Fruit fly (Drosophila melanogaster): Measurements from ENCODE around the gene Alp11.
A peak's percentile ranks its signal among the peaks of the same experiment; 100 is the strongest.

Alp11 gene

DNA sequence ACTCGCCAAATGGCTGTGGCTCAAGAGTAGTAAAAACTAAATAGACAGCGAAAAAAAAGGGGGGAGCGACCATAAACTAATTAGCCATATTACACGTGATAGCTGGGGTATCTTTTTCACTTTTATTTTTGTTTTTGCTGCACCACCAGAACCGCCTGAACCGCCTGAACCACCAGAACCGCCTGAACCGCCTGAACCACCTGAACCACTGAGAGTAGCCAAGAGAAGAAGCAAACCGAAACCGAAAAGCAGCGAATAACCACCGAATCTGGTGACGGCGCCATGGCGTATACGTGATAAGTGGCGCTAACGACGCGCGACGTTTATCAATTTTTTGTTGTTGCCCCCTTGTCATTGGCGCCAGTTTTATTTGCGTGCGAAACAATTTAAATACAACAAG is 29.0 kb downstream of the Alp11 start:
- TF ChIP-seq Rel (GFP tag; optimal IDR thresholded peaks at IDR 0.05) (no peak), Rel (tag; optimal IDR thresholded peaks at IDR 0.05) (no peak), foxo (GFP tag; optimal IDR thresholded peaks at IDR 0.05) (no peak), usp (GFP tag; optimal IDR thresholded peaks at IDR 0.05) (no peak), HLH106 (tag; optimal IDR thresholded peaks at IDR 0.05) (no peak), jim (GFP tag; optimal IDR thresholded peaks at IDR 0.05) (no peak), Dif (GFP tag; optimal IDR thresholded peaks at IDR 0.05; ENCODE audit: partially characterized antibody) (no peak), sage (GFP tag; optimal IDR thresholded peaks at IDR 0.05) (no peak), h (GFP tag; optimal IDR thresholded peaks at IDR 0.05) (no peak), CG32264 (GFP tag; optimal IDR thresholded peaks at IDR 0.05) (no peak), fru (GFP tag; optimal IDR thresholded peaks at IDR 0.05) (no peak), dmrt93B (GFP tag; optimal IDR thresholded peaks at IDR 0.05) (no peak), Vsx2 (GFP tag; optimal IDR thresholded peaks at IDR 0.05; ENCODE audit: partially characterized antibody) (no peak), Mio (GFP tag; optimal IDR thresholded peaks at IDR 0.05) (no peak), ey (GFP tag; optimal IDR thresholded peaks at IDR 0.05) (no peak), lola (GFP tag; optimal IDR thresholded peaks at IDR 0.05) (no peak)

dm6 chrX:15617916-15618315 is 30.4 kb downstream of the Alp11 start:
- no peak for TF ChIP-seq GATAd (GFP tag; optimal IDR thresholded peaks at IDR 0.05)
- peak; percentile 60 for TF ChIP-seq rgr (GFP tag; optimal IDR thresholded peaks at IDR 0.05)
- peak in 1 of 2 experiments; percentile 37 for TF ChIP-seq foxo (GFP tag; optimal IDR thresholded peaks at IDR 0.05)
- no peak for TF ChIP-seq usp (GFP tag; optimal IDR thresholded peaks at IDR 0.05)
- no peak for TF ChIP-seq ey (GFP tag; optimal IDR thresholded peaks at IDR 0.05)
- no peak for TF ChIP-seq Myc (optimal IDR thresholded peaks at IDR 0.05)
- TF ChIP-seq psq (GFP tag; optimal IDR thresholded peaks at IDR 0.05): peak; percentile 24
- no peak for TF ChIP-seq woc (GFP tag; optimal IDR thresholded peaks at IDR 0.05)
- TF ChIP-seq Sp1 (GFP tag; optimal IDR thresholded peaks at IDR 0.05): peak; percentile 19
- TF ChIP-seq HLH106 (tag; optimal IDR thresholded peaks at IDR 0.05): peak; percentile 42
- TF ChIP-seq CrebA (GFP tag; optimal IDR thresholded peaks at IDR 0.05; ENCODE audit: borderline replicate concordance): no peak
- no peak for TF ChIP-seq Jra (GFP tag; optimal IDR thresholded peaks at IDR 0.05)
- TF ChIP-seq Hr78 (GFP tag; optimal IDR thresholded peaks at IDR 0.05): no peak
- peak; percentile 25 for TF ChIP-seq h (GFP tag; optimal IDR thresholded peaks at IDR 0.05)
- TF ChIP-seq sage (GFP tag; optimal IDR thresholded peaks at IDR 0.05): no peak
- TF ChIP-seq Hnf4 (GFP tag; optimal IDR thresholded peaks at IDR 0.05): peak; percentile 9
- peak; percentile 14 for TF ChIP-seq OdsH (GFP tag; optimal IDR thresholded peaks at IDR 0.05)

DNA sequence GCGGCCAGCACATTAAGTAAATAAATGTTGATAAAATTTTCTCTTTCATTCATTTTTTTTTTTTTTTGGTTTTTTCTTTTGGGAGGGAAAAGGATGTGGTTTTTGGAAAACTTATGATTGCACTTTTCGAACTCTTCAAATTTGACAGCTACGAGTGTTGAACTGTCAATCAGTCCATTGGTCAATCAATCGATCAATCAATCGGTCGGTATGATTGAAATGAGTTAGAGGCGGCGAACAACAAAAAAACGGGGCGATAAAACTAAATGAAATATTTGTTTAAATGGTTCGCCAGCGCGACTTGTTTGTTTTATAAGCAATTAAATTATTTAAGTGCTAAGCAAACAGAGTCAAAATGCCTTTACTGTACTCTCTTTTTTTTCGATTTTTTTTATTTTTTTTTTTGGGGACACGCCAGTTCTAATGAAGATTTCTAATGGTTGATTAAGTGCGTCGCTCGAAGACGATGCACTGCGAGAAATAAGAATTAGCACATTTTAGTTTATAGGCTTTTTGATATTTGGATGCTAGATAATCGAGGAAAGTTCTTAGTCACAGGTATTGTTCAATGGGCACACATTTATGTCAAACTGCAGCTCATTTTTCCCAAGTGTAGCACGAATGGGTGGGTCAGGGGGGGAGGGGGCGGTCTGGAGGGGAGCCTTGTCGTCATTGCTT is 31.6 kb downstream of the Alp11 start:
- TF ChIP-seq dl (GFP tag; optimal IDR thresholded peaks at IDR 0.05; ENCODE audit: insufficient read depth in 1 of 2, partially characterized antibody in 2 of 2): no peak
- TF ChIP-seq Vsx2 (GFP tag; optimal IDR thresholded peaks at IDR 0.05; ENCODE audit: partially characterized antibody): no peak
- TF ChIP-seq usp (GFP tag; optimal IDR thresholded peaks at IDR 0.05): no peak
- no peak for TF ChIP-seq Myc (optimal IDR thresholded peaks at IDR 0.05)
- no peak for TF ChIP-seq Jra (GFP tag; optimal IDR thresholded peaks at IDR 0.05)
- TF ChIP-seq rgr (GFP tag; optimal IDR thresholded peaks at IDR 0.05): peak; percentile 25
- TF ChIP-seq psq (GFP tag; optimal IDR thresholded peaks at IDR 0.05): no peak
- TF ChIP-seq Dif (GFP tag; optimal IDR thresholded peaks at IDR 0.05; ENCODE audit: partially characterized antibody): no peak
- TF ChIP-seq jim (GFP tag; optimal IDR thresholded peaks at IDR 0.05): no peak
- no peak for TF ChIP-seq tai (GFP tag; optimal IDR thresholded peaks at IDR 0.05)
- no peak for TF ChIP-seq N (GFP tag; optimal IDR thresholded peaks at IDR 0.05)
- peak; percentile 12 for TF ChIP-seq Sp1 (GFP tag; optimal IDR thresholded peaks at IDR 0.05)
- no peak for TF ChIP-seq CG32264 (GFP tag; optimal IDR thresholded peaks at IDR 0.05)
- no peak for TF ChIP-seq Hnf4 (GFP tag; optimal IDR thresholded peaks at IDR 0.05)
- no peak for TF ChIP-seq Abd-B (GFP tag; optimal IDR thresholded peaks at IDR 0.05)
- no peak for TF ChIP-seq Hr83 (GFP tag; optimal IDR thresholded peaks at IDR 0.05; ENCODE audit: poor library complexity, severe bottlenecking)
- no peak for TF ChIP-seq CG9705 (GFP tag; optimal IDR thresholded peaks at IDR 0.05)
- no peak for TF ChIP-seq GATAd (GFP tag; optimal IDR thresholded peaks at IDR 0.05)
- no peak for TF ChIP-seq Mio (GFP tag; optimal IDR thresholded peaks at IDR 0.05)
- TF ChIP-seq dsf (GFP tag; optimal IDR thresholded peaks at IDR 0.05; ENCODE audit: borderline replicate concordance): no peak
- TF ChIP-seq Hr78 (GFP tag; optimal IDR thresholded peaks at IDR 0.05): no peak
- peak; percentile 39 for TF ChIP-seq h (GFP tag; optimal IDR thresholded peaks at IDR 0.05)
- TF ChIP-seq sage (GFP tag; optimal IDR thresholded peaks at IDR 0.05): no peak
- no peak for TF ChIP-seq woc (GFP tag; optimal IDR thresholded peaks at IDR 0.05)
- TF ChIP-seq HLH106 (tag; optimal IDR thresholded peaks at IDR 0.05): peak; percentile 26
- TF ChIP-seq dmrt93B (GFP tag; optimal IDR thresholded peaks at IDR 0.05): peak; percentile 23
- peak; percentile 44 for TF ChIP-seq ey (GFP tag; optimal IDR thresholded peaks at IDR 0.05)
- no peak for TF ChIP-seq lola (GFP tag; optimal IDR thresholded peaks at IDR 0.05)
- peak; percentile 39 for TF ChIP-seq OdsH (GFP tag; optimal IDR thresholded peaks at IDR 0.05)
- TF ChIP-seq brk (GFP tag; optimal IDR thresholded peaks at IDR 0.05): no peak
- TF ChIP-seq pan (optimal IDR thresholded peaks at IDR 0.05): no peak
- peak; percentile 0 for TF ChIP-seq fru (GFP tag; optimal IDR thresholded peaks at IDR 0.05)
- peak; percentile 5 for TF ChIP-seq sv (GFP tag; optimal IDR thresholded peaks at IDR 0.05)
- no peak for TF ChIP-seq Rel (GFP tag; optimal IDR thresholded peaks at IDR 0.05)
- TF ChIP-seq Rel (tag; optimal IDR thresholded peaks at IDR 0.05): no peak
- TF ChIP-seq br (GFP tag; optimal IDR thresholded peaks at IDR 0.05): no peak
- no peak for TF ChIP-seq Dfd (GFP tag; optimal IDR thresholded peaks at IDR 0.05)
- peak in 1 of 2 experiments; percentile 53 for TF ChIP-seq foxo (GFP tag; optimal IDR thresholded peaks at IDR 0.05)
- no peak for TF ChIP-seq CrebA (GFP tag; optimal IDR thresholded peaks at IDR 0.05; ENCODE audit: borderline replicate concordance)

Measured in whole organism, wandering third instar larva.